Worm (Caenorhabditis elegans) whole organism, midembryonic: Measurements from ENCODE around the gene pqn-16.

Experiments used
- T22C8.4 ChIP-seq: fragments of 200-800 bp; sonication (Bioruptor generic); IDR thresholded peaks from 2 replicates; pipeline ENCODE4 v1.3.6; 2022; ENCODE audit warnings: missing genetic modification characterization, missing compliant biosample characterization
- cog-1 ChIP-seq: sonication (generic microtip); optimal IDR thresholded peaks from 2 replicates; lab custom pipeline; 2016; ENCODE audit warnings: missing genetic modification characterization, missing compliant biosample characterization
- flt-1 ChIP-seq: fragments of 200-800 bp; sonication (Bioruptor generic); IDR thresholded peaks from 2 replicates; pipeline ENCODE4 v1.3.6; 2022; ENCODE audit warnings: missing genetic modification characterization, missing compliant biosample characterization
- klf-2 ChIP-seq: fragments of 200-800 bp; sonication (Bioruptor generic); conservative IDR thresholded peaks from 2 replicates; pipeline ENCODE4 v1.3.6; 2022; ENCODE audit warnings: missing genetic modification reagents, missing genetic modification characterization, missing compliant biosample characterization
- med-1 ChIP-seq: sonication (generic microtip); optimal IDR thresholded peaks from 2 replicates; lab custom pipeline; 2017; ENCODE audit warnings: missing genetic modification characterization, mild to moderate bottlenecking, missing compliant biosample characterization, antibody characterized with exemption, missing genetic modification reagents; ENCODE audit not compliant: insufficient read depth
- ref-1 ChIP-seq: fragments of 200-800 bp; sonication (Bioruptor generic); conservative IDR thresholded peaks from 2 replicates; pipeline ENCODE4 v1.3.6; 2022; ENCODE audit warnings: missing genetic modification reagents, missing genetic modification characterization, missing compliant biosample characterization
- tab-1 ChIP-seq: fragments of 200-800 bp; sonication (Bioruptor generic); IDR thresholded peaks from 2 replicates; pipeline ENCODE4 v1.3.6; 2022; ENCODE audit warnings: missing genetic modification characterization, missing compliant biosample characterization
- ztf-23 ChIP-seq: fragments of 200-800 bp; sonication (Bioruptor generic); IDR thresholded peaks from 2 replicates; pipeline ENCODE4 v1.3.6; 2022; ENCODE audit warnings: missing genetic modification reagents, missing genetic modification characterization, missing compliant biosample characterization
- ztf-29 ChIP-seq: fragments of 200-800 bp; sonication (Bioruptor generic); IDR thresholded peaks from 2 replicates; pipeline ENCODE4 v1.3.6; 2022; ENCODE audit warnings: missing genetic modification reagents, missing genetic modification characterization, missing compliant biosample characterization

Gene pqn-16

ce11 chrV:9157597-9157996 lies 16.3 kb upstream of the pqn-16 start:
- TF ChIP-seq ref-1 (GFP tag; lab: Robert Waterston, UW) (no peak), T22C8.4 (GFP tag; lab: Robert Waterston, UW) (no peak), cog-1 (no peak), klf-2 (no peak), tab-1 (GFP tag; lab: Robert Waterston, UW) (no peak), ztf-23 (GFP tag; lab: Robert Waterston, UW) (no peak), ztf-29 (GFP tag; lab: Robert Waterston, UW) (no peak), flt-1 (GFP tag; lab: Robert Waterston, UW) (no peak), med-1 (GFP tag; lab: Kevin White, UChicago) (no peak)

ce11 chrV:9160224-9160886 lies 13.5 kb upstream of the pqn-16 start, which contains the start of gene col-144:
TSS of gene col-144 (minus strand) at chrV:9160642.
- TF ChIP-seq ztf-23 (GFP tag; lab: Robert Waterston, UW) (no peak), flt-1 (GFP tag; lab: Robert Waterston, UW) (no peak), tab-1 (GFP tag; lab: Robert Waterston, UW) (no peak), ztf-29 (GFP tag; lab: Robert Waterston, UW) (no peak), ref-1 (GFP tag; lab: Robert Waterston, UW) (no peak), cog-1 (no peak), klf-2 (no peak), med-1 (GFP tag; lab: Kevin White, UChicago) (no peak), T22C8.4 (GFP tag; lab: Robert Waterston, UW) (no peak)

- no peak for TF ChIP-seq med-1 (GFP tag; lab: Kevin White, UChicago)
- TF ChIP-seq ztf-29 (GFP tag; lab: Robert Waterston, UW) = no peak
- no peak for TF ChIP-seq tab-1 (GFP tag; lab: Robert Waterston, UW)
- TF ChIP-seq ref-1 (GFP tag; lab: Robert Waterston, UW) = no peak
- no peak for TF ChIP-seq cog-1
- no peak for TF ChIP-seq T22C8.4 (GFP tag; lab: Robert Waterston, UW)
- TF ChIP-seq ztf-23 (GFP tag; lab: Robert Waterston, UW) = no peak
- no peak for TF ChIP-seq flt-1 (GFP tag; lab: Robert Waterston, UW)
- no peak for TF ChIP-seq klf-2
Measured at ce11 chrV:9162118-9162729, 11.7 kb upstream of the pqn-16 start.

- TF ChIP-seq med-1 (GFP tag; lab: Kevin White, UChicago) = no peak
- TF ChIP-seq flt-1 (GFP tag; lab: Robert Waterston, UW) = no peak
- no peak for TF ChIP-seq cog-1
- TF ChIP-seq ref-1 (GFP tag; lab: Robert Waterston, UW) = no peak
- no peak for TF ChIP-seq ztf-23 (GFP tag; lab: Robert Waterston, UW)
- TF ChIP-seq tab-1 (GFP tag; lab: Robert Waterston, UW) = no peak
- no peak for TF ChIP-seq klf-2
- no peak for TF ChIP-seq ztf-29 (GFP tag; lab: Robert Waterston, UW)
- TF ChIP-seq T22C8.4 (GFP tag; lab: Robert Waterston, UW) = no peak
Measured at ce11 chrV:9162955-9163468, 10.9 kb upstream of the pqn-16 start, which contains the start of gene col-145. TSS of gene col-145 (minus strand) at chrV:9163005.

ce11 chrV:9163897-9164296 lies 10.0 kb upstream of the pqn-16 start:
- TF ChIP-seq T22C8.4 (GFP tag; lab: Robert Waterston, UW) = no peak
- no peak for TF ChIP-seq ztf-29 (GFP tag; lab: Robert Waterston, UW)
- TF ChIP-seq ref-1 (GFP tag; lab: Robert Waterston, UW) = no peak
- TF ChIP-seq klf-2 = no peak
- no peak for TF ChIP-seq med-1 (GFP tag; lab: Kevin White, UChicago)
- no peak for TF ChIP-seq ztf-23 (GFP tag; lab: Robert Waterston, UW)
- TF ChIP-seq cog-1 = no peak
- TF ChIP-seq flt-1 (GFP tag; lab: Robert Waterston, UW) = no peak

ce11 chrV:9165073-9165699 lies 8.7 kb upstream of the pqn-16 start, which contains the start of gene col-10:
TSS of gene col-10 (minus strand) at chrV:9165307.
- TF ChIP-seq T22C8.4 (GFP tag; lab: Robert Waterston, UW) = no peak
- TF ChIP-seq tab-1 (GFP tag; lab: Robert Waterston, UW) = no peak
- TF ChIP-seq ztf-23 (GFP tag; lab: Robert Waterston, UW) = no peak
- no peak for TF ChIP-seq med-1 (GFP tag; lab: Kevin White, UChicago)
- TF ChIP-seq klf-2 = no peak
- TF ChIP-seq cog-1 = no peak
- TF ChIP-seq ztf-29 (GFP tag; lab: Robert Waterston, UW) = no peak
- no peak for TF ChIP-seq flt-1 (GFP tag; lab: Robert Waterston, UW)
- no peak for TF ChIP-seq ref-1 (GFP tag; lab: Robert Waterston, UW)

ce11 chrV:9166306-9166705 lies 7.6 kb upstream of the pqn-16 start:
- TF ChIP-seq T22C8.4 (GFP tag; lab: Robert Waterston, UW) (no peak), klf-2 (no peak)

- TF ChIP-seq T22C8.4 (GFP tag; lab: Robert Waterston, UW) (no peak), tab-1 (GFP tag; lab: Robert Waterston, UW) (no peak), med-1 (GFP tag; lab: Kevin White, UChicago) (no peak), ztf-29 (GFP tag; lab: Robert Waterston, UW) (no peak), flt-1 (GFP tag; lab: Robert Waterston, UW) (no peak), ref-1 (GFP tag; lab: Robert Waterston, UW) (no peak), cog-1 (no peak), ztf-23 (GFP tag; lab: Robert Waterston, UW) (no peak), klf-2 (no peak)
Measured at ce11 chrV:9168089-9168488, 5.8 kb upstream of the pqn-16 start, which contains the start of gene B0222.11. TSS of gene B0222.11 (minus strand) at chrV:9168189.
